Worm (Caenorhabditis elegans) whole organism, L2 larva: ENCODE data around the gene Y54E2A.5.

ENCODE experiments used
- C34F6.9 ChIP-seq: fragments of 150-350 bp; optimal IDR thresholded peaks from 2 replicates; lab custom pipeline; 2014; ENCODE audit warnings: missing biosample characterization, missing genetic modification characterization
- F13H6.1 ChIP-seq: sonication (generic microtip); optimal IDR thresholded peaks from 2 replicates; lab custom pipeline; 2016; ENCODE audit warnings: missing genetic modification characterization, missing compliant biosample characterization
- Y55F3AM.14 ChIP-seq: fragments of 200-800 bp; sonication (Bioruptor generic); optimal IDR thresholded peaks from 2 replicates; lab custom pipeline; 2018; ENCODE audit warnings: mild to moderate bottlenecking, missing genetic modification characterization, missing compliant biosample characterization
- ZK546.5 ChIP-seq: sonication (generic microtip); optimal IDR thresholded peaks from 2 replicates; lab custom pipeline; 2017; ENCODE audit warnings: missing biosample characterization, missing genetic modification characterization
- alr-1 ChIP-seq: fragments of 150-350 bp; optimal IDR thresholded peaks from 2 replicates; lab custom pipeline; 2014; ENCODE audit warnings: missing biosample characterization, missing genetic modification characterization
- aly-2 ChIP-seq: fragments of 150-350 bp; optimal IDR thresholded peaks from 2 replicates; lab custom pipeline; 2014; ENCODE audit warnings: missing biosample characterization, missing genetic modification characterization
- ama-1 ChIP-seq: fragments of 150-350 bp; optimal IDR thresholded peaks from 2 replicates; lab custom pipeline; 2018; ENCODE audit warnings: inconsistent platforms
- ceh-16 ChIP-seq: fragments of 150-350 bp; optimal IDR thresholded peaks from 2 replicates; lab custom pipeline; 2014; ENCODE audit warnings: missing biosample characterization, missing genetic modification characterization
- crh-2 ChIP-seq: sonication (generic microtip); optimal IDR thresholded peaks from 2 replicates; lab custom pipeline; 2017; ENCODE audit warnings: missing biosample characterization, missing genetic modification characterization
- egl-27 ChIP-seq: sonication (generic microtip); optimal IDR thresholded peaks from 3 replicates; lab custom pipeline; 2017; ENCODE audit warnings: missing biosample characterization, missing genetic modification reagents, missing genetic modification characterization
- elt-3 ChIP-seq: sonication (generic microtip); optimal IDR thresholded peaks from 2 replicates; lab custom pipeline; 2017; ENCODE audit warnings: missing biosample characterization, missing genetic modification characterization
- fos-1 ChIP-seq: fragments of 150-350 bp; optimal IDR thresholded peaks from 2 replicates; lab custom pipeline; 2014; ENCODE audit warnings: missing biosample characterization, missing genetic modification characterization
- gmeb-1 ChIP-seq: fragments of 150-350 bp; optimal IDR thresholded peaks from 2 replicates; lab custom pipeline; 2014; ENCODE audit warnings: missing biosample characterization, missing genetic modification characterization
- lin-11 ChIP-seq: fragments of 150-350 bp; sonication (generic microtip); optimal IDR thresholded peaks from 2 replicates; lab custom pipeline; 2014; ENCODE audit warnings: missing biosample characterization, missing genetic modification characterization, inconsistent platforms, mixed read lengths
- lin-13 ChIP-seq: fragments of 150-350 bp; optimal IDR thresholded peaks from 2 replicates; lab custom pipeline; 2014; ENCODE audit warnings: missing biosample characterization, missing genetic modification reagents, missing genetic modification characterization
- lin-39 ChIP-seq: fragments of 150-350 bp; optimal IDR thresholded peaks from 2 replicates; lab custom pipeline; 2014; ENCODE audit warnings: missing biosample characterization, missing genetic modification reagents, missing genetic modification characterization
- lsy-2 ChIP-seq, 2 experiments: fragments of 150-350 bp in 1 of 2; sonication (generic microtip) in 1 of 2; optimal IDR thresholded peaks; 2 replicates each; lab custom pipeline; 2014 to 2017; ENCODE audit warnings: missing biosample characterization in 2 of 2, missing genetic modification characterization in 2 of 2
- mdl-1 ChIP-seq, 2 experiments: fragments of 150-350 bp in 1 of 2; sonication (generic microtip) in 1 of 2; optimal IDR thresholded peaks; 2 replicates each; lab custom pipeline; 2017; ENCODE audit warnings: missing biosample characterization in 2 of 2, missing genetic modification characterization in 2 of 2
- nhr-11 ChIP-seq: fragments of 150-350 bp; optimal IDR thresholded peaks from 2 replicates; lab custom pipeline; 2014; ENCODE audit warnings: missing biosample characterization, missing genetic modification characterization
- nhr-12 ChIP-seq: fragments of 150-350 bp; optimal IDR thresholded peaks from 2 replicates; lab custom pipeline; 2014; ENCODE audit warnings: missing biosample characterization, missing genetic modification characterization
- nhr-129 ChIP-seq: fragments of 150-350 bp; optimal IDR thresholded peaks from 2 replicates; lab custom pipeline; 2014; ENCODE audit warnings: missing biosample characterization, missing genetic modification characterization
- nhr-25 ChIP-seq: fragments of 150-350 bp; sonication (generic microtip); optimal IDR thresholded peaks from 3 replicates; lab custom pipeline; 2014; ENCODE audit warnings: missing biosample characterization, missing genetic modification characterization
- nhr-6 ChIP-seq: fragments of 150-350 bp; optimal IDR thresholded peaks from 2 replicates; lab custom pipeline; 2014; ENCODE audit warnings: missing biosample characterization, missing genetic modification characterization
- nhr-77 ChIP-seq: fragments of 150-350 bp; optimal IDR thresholded peaks from 2 replicates; lab custom pipeline; 2014; ENCODE audit warnings: missing biosample characterization, missing genetic modification characterization
- peb-1 ChIP-seq: fragments of 150-350 bp; optimal IDR thresholded peaks from 2 replicates; lab custom pipeline; 2014; ENCODE audit warnings: missing biosample characterization, missing genetic modification characterization
- sem-4 ChIP-seq: fragments of 150-350 bp; optimal IDR thresholded peaks from 2 replicates; lab custom pipeline; 2014; ENCODE audit warnings: missing biosample characterization, missing genetic modification reagents, missing genetic modification characterization
- sma-3 ChIP-seq: sonication (generic microtip); optimal IDR thresholded peaks from 2 replicates; lab custom pipeline; 2016; ENCODE audit warnings: missing genetic modification reagents, missing genetic modification characterization, missing compliant biosample characterization
- sma-9 ChIP-seq, 2 experiments: fragments of 150-350 bp in 1 of 2; sonication (generic microtip) in 1 of 2; optimal IDR thresholded peaks; 2 replicates each; lab custom pipeline; 2014 to 2016; ENCODE audit warnings: missing genetic modification characterization in 2 of 2, mild to moderate bottlenecking in 1 of 2, missing biosample characterization in 1 of 2, missing compliant biosample characterization in 1 of 2, missing genetic modification reagents in 1 of 2, moderate library complexity in 1 of 2
- snpc-4 ChIP-seq: fragments of 150-350 bp; optimal IDR thresholded peaks from 2 replicates; lab custom pipeline; 2014; ENCODE audit warnings: missing biosample characterization, missing genetic modification characterization
- unc-55 ChIP-seq: fragments of 150-350 bp; sonication (generic microtip); optimal IDR thresholded peaks from 3 replicates; lab custom pipeline; 2014; ENCODE audit warnings: missing biosample characterization, missing genetic modification reagents, missing genetic modification characterization
- unc-62 ChIP-seq: fragments of 150-350 bp; optimal IDR thresholded peaks from 2 replicates; lab custom pipeline; 2014; ENCODE audit warnings: missing biosample characterization, missing genetic modification reagents, missing genetic modification characterization
- zag-1 ChIP-seq: fragments of 150-350 bp; optimal IDR thresholded peaks from 2 replicates; lab custom pipeline; 2014; ENCODE audit warnings: missing biosample characterization, missing genetic modification characterization
- ztf-4 ChIP-seq: fragments of 150-350 bp; optimal IDR thresholded peaks from 2 replicates; lab custom pipeline; 2014; ENCODE audit warnings: missing biosample characterization, missing genetic modification characterization

Gene Y54E2A.5

DNA sequence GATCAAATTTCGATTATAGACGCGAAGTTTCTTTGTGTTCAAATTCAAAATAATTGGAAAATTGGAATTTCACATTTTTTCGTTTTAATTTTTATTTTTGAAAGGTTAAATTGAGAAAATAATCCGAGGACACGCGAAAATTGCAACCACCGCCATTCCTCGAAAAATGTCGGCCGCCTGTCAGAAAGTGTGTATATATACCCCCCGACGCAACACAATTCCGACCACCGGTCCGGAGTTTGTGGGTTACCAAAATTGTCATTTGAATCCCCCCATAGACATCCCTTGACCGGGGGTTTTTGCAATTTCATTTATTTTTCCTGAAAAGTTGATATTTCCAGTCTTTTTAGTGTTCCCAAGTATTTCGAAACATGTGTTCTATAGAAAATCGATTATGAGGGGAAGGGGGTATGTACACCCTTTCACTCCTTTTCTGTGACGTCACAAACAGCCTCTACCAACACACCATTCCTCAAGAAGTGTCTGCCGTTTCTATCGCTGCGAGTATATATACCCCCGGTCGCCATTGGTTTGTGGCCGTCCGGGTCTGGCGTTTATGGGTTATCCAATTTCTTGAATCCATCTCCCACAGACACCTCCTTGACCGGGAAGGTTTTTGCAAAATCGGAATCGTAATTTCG is 46.8 kb upstream of the Y54E2A.5 start, which contains the start of gene W01D2.3 (continued):
- peak; percentile 76 for TF ChIP-seq F13H6.1 (tag; lab: Kevin White, UChicago)

DNA sequence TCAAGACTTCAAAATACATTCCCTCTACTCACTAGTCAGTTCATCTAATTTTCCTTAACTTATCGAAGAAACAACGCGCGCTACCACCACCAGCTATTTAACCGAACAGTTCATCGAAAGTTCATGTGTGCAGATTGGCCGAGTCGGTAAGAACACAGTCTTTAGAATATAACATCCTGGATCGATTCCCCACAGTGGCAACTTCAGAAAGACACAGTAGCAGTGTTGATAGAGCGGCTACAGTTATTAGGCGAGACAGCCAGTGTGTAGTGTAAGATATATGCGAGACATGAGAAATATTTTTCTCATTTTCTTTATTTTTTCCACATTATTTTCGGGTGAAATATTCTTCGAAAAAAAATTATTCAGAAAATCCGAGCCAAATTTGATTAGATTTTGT is 44.9 kb upstream of the Y54E2A.5 start:
- TF ChIP-seq nhr-129 (tag; lab: Kevin White, UChicago) (peak; percentile 1), sma-3 (GFP tag; lab: Kevin White, UChicago) (peak; percentile 1)

DNA sequence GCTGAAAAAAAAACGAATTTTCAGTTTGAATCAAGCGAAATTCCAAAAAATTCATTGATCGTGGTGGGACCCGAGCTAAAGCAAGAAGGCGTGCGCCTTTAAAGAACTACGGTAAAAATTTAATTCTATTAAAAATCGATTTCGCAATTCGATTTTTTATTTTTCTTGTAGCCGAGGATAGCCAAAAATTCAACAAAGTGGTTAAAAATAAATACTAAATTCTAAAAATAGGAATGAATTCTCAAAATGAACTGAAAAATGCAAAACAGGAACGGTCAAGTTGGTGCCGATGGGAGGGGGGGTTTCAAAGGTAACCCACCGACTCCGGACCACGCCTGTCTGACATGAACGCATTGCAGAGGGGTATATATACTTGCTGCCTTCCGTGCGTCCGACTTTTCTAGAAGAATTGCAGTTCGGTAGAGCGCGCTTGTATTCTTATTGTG is 43.5 kb upstream of the Y54E2A.5 start:
- TF ChIP-seq ama-1 (lab: Kevin White, UChicago) (peak; percentile 36), F13H6.1 (tag; lab: Kevin White, UChicago) (peak; percentile 22), Y55F3AM.14 (GFP tag; lab: Kevin White, UChicago) (no peak), sem-4 (peak; percentile 57), sma-9 (GFP tag; optimal IDR thresholded peaks at IDR 0.05; lab: Kevin White, UChicago) (peak; percentile 48), sma-9 (tag; optimal IDR thresholded peaks at IDR 0.05; lab: Kevin White, UChicago) (no peak), nhr-6 (tag; lab: Kevin White, UChicago) (no peak), lin-13 (peak; percentile 33), lin-11 (peak; percentile 48), snpc-4 (tag; lab: Kevin White, UChicago) (peak; percentile 97), sma-3 (GFP tag; lab: Kevin White, UChicago) (peak; percentile 6), unc-55 (GFP tag; lab: Kevin White, UChicago) (peak; percentile 62), fos-1 (tag; lab: Kevin White, UChicago) (peak; percentile 11), gmeb-1 (tag; lab: Kevin White, UChicago) (peak; percentile 30), lsy-2 (tag; optimal IDR thresholded peaks at IDR 0.05; lab: Kevin White, UChicago) (peak in 1 of 2 experiments; percentile 63), crh-2 (peak; percentile 54), ZK546.5 (no peak), nhr-12 (tag; lab: Kevin White, UChicago) (no peak), ceh-16 (tag; lab: Kevin White, UChicago) (no peak)

DNA sequence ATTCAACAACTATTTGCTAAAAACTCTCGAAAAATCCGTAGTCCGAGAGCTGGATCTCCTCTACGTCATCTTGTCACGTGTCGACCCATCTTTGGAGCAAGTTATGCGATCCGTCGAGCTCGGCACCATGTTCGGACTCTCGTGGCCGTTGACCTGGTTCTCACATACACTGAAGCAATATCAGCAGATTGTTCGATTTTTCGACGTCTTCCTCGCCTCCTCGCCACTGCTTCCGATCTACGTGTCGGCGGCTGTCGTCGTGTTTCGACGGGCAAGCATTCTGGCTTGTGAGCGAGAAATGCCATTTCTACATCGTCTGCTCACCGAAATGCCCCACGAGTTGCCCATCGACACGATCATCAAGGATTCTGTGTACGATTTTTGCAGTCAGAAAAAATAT is 41.8 kb upstream of the Y54E2A.5 start:
- TF ChIP-seq elt-3 (tag; lab: Kevin White, UChicago), result no peak

DNA sequence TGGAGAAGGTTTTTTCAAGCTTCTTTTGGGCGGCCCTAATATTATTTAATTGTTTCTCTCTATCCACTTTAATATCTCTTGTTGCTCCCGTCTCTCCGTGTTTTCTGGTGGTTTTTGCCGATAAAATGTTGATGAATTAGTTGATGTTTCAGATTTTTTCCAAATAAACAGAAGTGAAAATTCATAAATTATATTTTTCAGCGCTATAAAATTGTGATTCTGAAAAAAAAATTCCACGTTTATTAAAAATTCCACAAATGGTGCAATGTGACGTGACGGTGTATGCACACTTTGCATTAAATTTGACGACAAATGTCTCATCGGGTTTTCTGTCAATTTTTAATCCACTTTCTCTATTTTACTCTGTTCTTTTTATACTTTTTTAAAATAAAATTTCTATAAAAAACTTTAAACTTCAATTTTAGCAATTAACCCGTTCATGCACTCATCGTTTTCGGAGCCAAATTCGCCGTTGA is 40.5 kb upstream of the Y54E2A.5 start, which contains the start of gene tbc-20:
TSS of gene tbc-20 (plus strand) at position 426 of the 476 bp plus-strand sequence.
- TF ChIP-seq alr-1 (tag; lab: Kevin White, UChicago), result no peak
- no peak for TF ChIP-seq nhr-11 (tag; lab: Kevin White, UChicago)
- TF ChIP-seq sem-4, result peak; percentile 18
- TF ChIP-seq snpc-4 (tag; lab: Kevin White, UChicago), result no peak
- TF ChIP-seq lsy-2 (tag; optimal IDR thresholded peaks at IDR 0.05; lab: Kevin White, UChicago), result peak in 1 of 2 experiments; percentile 54
- TF ChIP-seq ztf-4 (tag; lab: Kevin White, UChicago), result no peak
- no peak for TF ChIP-seq zag-1 (tag; lab: Kevin White, UChicago)
- TF ChIP-seq sma-9 (GFP tag; optimal IDR thresholded peaks at IDR 0.05; lab: Kevin White, UChicago), result peak; percentile 20
- TF ChIP-seq sma-9 (tag; optimal IDR thresholded peaks at IDR 0.05; lab: Kevin White, UChicago), result no peak
- TF ChIP-seq ceh-16 (tag; lab: Kevin White, UChicago), result no peak
- peak; percentile 44 for TF ChIP-seq C34F6.9 (tag; lab: Kevin White, UChicago)
- no peak for TF ChIP-seq lin-39 (tag; lab: Kevin White, UChicago)
- TF ChIP-seq nhr-6 (tag; lab: Kevin White, UChicago), result no peak
- peak; percentile 40 for TF ChIP-seq crh-2
- TF ChIP-seq nhr-77 (tag; lab: Kevin White, UChicago), result peak; percentile 25
- TF ChIP-seq unc-55 (GFP tag; lab: Kevin White, UChicago), result peak; percentile 51
- peak; percentile 16 for TF ChIP-seq gmeb-1 (tag; lab: Kevin White, UChicago)
- TF ChIP-seq unc-62 (GFP tag; lab: Kevin White, UChicago), result no peak
- no peak for TF ChIP-seq egl-27 (tag; lab: Kevin White, UChicago)
- no peak for TF ChIP-seq mdl-1 (tag; optimal IDR thresholded peaks at IDR 0.05; lab: Kevin White, UChicago)
- TF ChIP-seq F13H6.1 (tag; lab: Kevin White, UChicago), result no peak
- TF ChIP-seq nhr-25 (tag; lab: Kevin White, UChicago), result peak; percentile 29
- TF ChIP-seq lin-13, result peak; percentile 20
- no peak for TF ChIP-seq aly-2 (tag; lab: Kevin White, UChicago)
- TF ChIP-seq nhr-12 (tag; lab: Kevin White, UChicago), result no peak
- peak; percentile 20 for TF ChIP-seq sma-3 (GFP tag; lab: Kevin White, UChicago)
- TF ChIP-seq peb-1 (tag; lab: Kevin White, UChicago), result no peak
